Worm (Caenorhabditis elegans) whole organism, young adult: ENCODE measurements around the gene F22D3.4.
A peak's percentile ranks its signal among the peaks of the same experiment; 100 is the strongest.

Experiments
- B0336.3 ChIP-seq: fragments of 200-800 bp; sonication (Bioruptor generic); IDR thresholded peaks from 2 replicates; pipeline ENCODE4 v1.3.6; 2022; ENCODE audit warnings: missing genetic modification characterization, missing compliant biosample characterization
- F49E8.2 ChIP-seq: sonication (generic microtip); optimal IDR thresholded peaks from 3 replicates; lab custom pipeline; 2017; ENCODE audit warnings: missing genetic modification characterization, mild to moderate bottlenecking, missing compliant biosample characterization, antibody characterized with exemption, moderate library complexity; ENCODE audit not compliant: insufficient read depth
- F57A8.1 ChIP-seq: fragments of 200-800 bp; sonication (Bioruptor generic); optimal IDR thresholded peaks from 2 replicates; lab custom pipeline; 2018; ENCODE audit warnings: mild to moderate bottlenecking, missing genetic modification characterization, moderate library complexity, missing compliant biosample characterization
- Y67H2A.10 ChIP-seq: fragments of 200-800 bp; sonication (Bioruptor generic); conservative IDR thresholded peaks from 2 replicates; pipeline ENCODE4 v1.3.6; 2022; ENCODE audit warnings: missing genetic modification reagents, missing genetic modification characterization, missing compliant biosample characterization
- akir-1 ChIP-seq: fragments of 200-800 bp; sonication (Bioruptor generic); optimal IDR thresholded peaks from 2 replicates; lab custom pipeline; 2018; ENCODE audit warnings: mild to moderate bottlenecking, missing genetic modification characterization, moderate library complexity, missing compliant biosample characterization
- ama-1 ChIP-seq, 3 experiments: fragments of 150-350 bp in 1 of 3; sonication (generic microtip) in 2 of 3; optimal IDR thresholded peaks; 2 replicates each; lab custom pipeline; 2014 to 2018; ENCODE audit warnings: missing biosample characterization in 2 of 3, missing genetic modification characterization in 2 of 3, missing genetic modification reagents in 2 of 3
- athp-1 ChIP-seq: sonication (generic microtip); optimal IDR thresholded peaks from 2 replicates; lab custom pipeline; 2017; ENCODE audit warnings: mild to moderate bottlenecking, missing genetic modification characterization, missing compliant biosample characterization
- attf-5 ChIP-seq: fragments of 200-800 bp; sonication (Bioruptor generic); optimal IDR thresholded peaks from 2 replicates; lab custom pipeline; 2018; ENCODE audit warnings: mild to moderate bottlenecking, missing genetic modification characterization, missing compliant biosample characterization
- attf-6 ChIP-seq: fragments of 200-800 bp; sonication (Bioruptor generic); IDR thresholded peaks from 2 replicates; pipeline ENCODE4 v1.3.6; 2022; ENCODE audit warnings: missing genetic modification reagents, missing genetic modification characterization, missing compliant biosample characterization
- cebp-1 ChIP-seq, 2 experiments: fragments of 200-800 bp in 1 of 2; sonication (Bioruptor generic) in 1 of 2; sonication (generic microtip) in 1 of 2; IDR thresholded peaks in 1 of 2; optimal IDR thresholded peaks in 1 of 2; 2 replicates each; pipeline versions ENCODE4 v1.3.6 to Lab custom; 2017 to 2022; ENCODE audit warnings: missing compliant biosample characterization in 2 of 2, missing genetic modification characterization in 2 of 2, mild to moderate bottlenecking in 1 of 2, missing genetic modification reagents in 1 of 2, moderate library complexity in 1 of 2
- cebp-2 ChIP-seq: fragments of 200-800 bp; sonication (Bioruptor generic); IDR thresholded peaks from 2 replicates; pipeline ENCODE4 v1.3.6; 2022; ENCODE audit warnings: missing genetic modification characterization, missing compliant biosample characterization
- ceh-27 ChIP-seq: fragments of 200-800 bp; sonication (Bioruptor generic); optimal IDR thresholded peaks from 2 replicates; lab custom pipeline; 2018; ENCODE audit warnings: mild to moderate bottlenecking, missing genetic modification characterization, moderate library complexity, missing compliant biosample characterization
- ceh-40 ChIP-seq: fragments of 200-800 bp; sonication (Bioruptor generic); IDR thresholded peaks from 2 replicates; pipeline ENCODE4 v1.3.6; 2022; ENCODE audit warnings: missing genetic modification characterization, missing compliant biosample characterization
- die-1 ChIP-seq: sonication (generic microtip); optimal IDR thresholded peaks from 2 replicates; lab custom pipeline; 2016; ENCODE audit warnings: missing genotype, mild to moderate bottlenecking, missing genetic modification characterization, missing compliant biosample characterization
- dpl-1 ChIP-seq: fragments of 150-350 bp; optimal IDR thresholded peaks from 2 replicates; lab custom pipeline; 2014; ENCODE audit warnings: missing biosample characterization, missing genetic modification reagents, missing genetic modification characterization
- ekl-4 ChIP-seq: fragments of 200-800 bp; sonication (Bioruptor generic); IDR thresholded peaks from 2 replicates; pipeline ENCODE4 v1.3.6; 2022; ENCODE audit warnings: missing genetic modification reagents, missing genetic modification characterization, missing compliant biosample characterization
- hlh-26 ChIP-seq: fragments of 200-800 bp; sonication (Bioruptor generic); conservative IDR thresholded peaks from 2 replicates; pipeline ENCODE4 v1.3.6; 2022; ENCODE audit warnings: missing genetic modification reagents, missing genetic modification characterization, missing compliant biosample characterization
- hmg-1.2 ChIP-seq: fragments of 200-800 bp; sonication (Bioruptor generic); IDR thresholded peaks from 2 replicates; pipeline ENCODE4 v1.3.6; 2022; ENCODE audit warnings: missing genetic modification reagents, missing genetic modification characterization, missing compliant biosample characterization
- hsf-1 ChIP-seq: fragments of 200-800 bp; sonication (Bioruptor generic); IDR thresholded peaks from 2 replicates; pipeline ENCODE4 v1.3.6; 2022; ENCODE audit warnings: missing genetic modification reagents, missing genetic modification characterization, missing compliant biosample characterization
- lag-1 ChIP-seq: fragments of 200-800 bp; sonication (Bioruptor generic); IDR thresholded peaks from 2 replicates; pipeline ENCODE4 v1.3.6; 2022; ENCODE audit warnings: missing genetic modification reagents, missing genetic modification characterization, missing compliant biosample characterization
- lin-26 ChIP-seq: fragments of 200-800 bp; sonication (Bioruptor generic); IDR thresholded peaks from 2 replicates; pipeline ENCODE4 v1.3.6; 2022; ENCODE audit warnings: missing genetic modification reagents, missing genetic modification characterization, missing compliant biosample characterization
- madf-6 ChIP-seq: fragments of 200-800 bp; sonication (Bioruptor generic); IDR thresholded peaks from 2 replicates; pipeline ENCODE4 v1.3.6; 2022; ENCODE audit warnings: missing genetic modification reagents, missing genetic modification characterization, missing compliant biosample characterization
- mel-28 ChIP-seq: sonication (generic microtip); optimal IDR thresholded peaks from 2 replicates; lab custom pipeline; 2016; ENCODE audit warnings: borderline replicate concordance, mild to moderate bottlenecking, missing genetic modification characterization, missing compliant biosample characterization
- mes-4 ChIP-seq: sonication (generic microtip); optimal IDR thresholded peaks from 2 replicates; lab custom pipeline; 2016; ENCODE audit warnings: missing genotype, missing genetic modification characterization, missing compliant biosample characterization
- nfyb-1 ChIP-seq: fragments of 200-800 bp; sonication (Bioruptor generic); IDR thresholded peaks from 2 replicates; pipeline ENCODE4 v1.3.6; 2022; ENCODE audit warnings: missing genetic modification reagents, missing genetic modification characterization, missing compliant biosample characterization
- nhr-27 ChIP-seq: fragments of 200-800 bp; sonication (Bioruptor generic); optimal IDR thresholded peaks from 2 replicates; lab custom pipeline; 2018; ENCODE audit warnings: mild to moderate bottlenecking, missing genetic modification characterization, moderate library complexity, missing compliant biosample characterization
- nhr-80 ChIP-seq: sonication (generic microtip); optimal IDR thresholded peaks from 2 replicates; lab custom pipeline; 2016; ENCODE audit warnings: missing genetic modification characterization, missing compliant biosample characterization
- snpc-4 ChIP-seq, 5 experiments: fragments of 150-350 bp in 1 of 5; sonication (generic microtip) in 4 of 5; optimal IDR thresholded peaks; 2 replicates each; lab custom pipeline; 2014 to 2018; ENCODE audit warnings: missing genetic modification characterization in 5 of 5, missing biosample characterization in 3 of 5, antibody characterized with exemption in 2 of 5, mild to moderate bottlenecking in 2 of 5, missing compliant biosample characterization in 2 of 5, missing genotype in 2 of 5, moderate library complexity in 2 of 5, missing genetic modification reagents in 1 of 5
- tbp1 ChIP-seq: fragments of 200-800 bp; sonication (Bioruptor generic); optimal IDR thresholded peaks from 2 replicates; lab custom pipeline; 2018; ENCODE audit warnings: mild to moderate bottlenecking, missing genetic modification characterization, missing compliant biosample characterization
- tlf-1 ChIP-seq: fragments of 200-800 bp; sonication (Bioruptor generic); optimal IDR thresholded peaks from 2 replicates; lab custom pipeline; 2018; ENCODE audit warnings: mild to moderate bottlenecking, missing genetic modification characterization, missing compliant biosample characterization
- zim-3 ChIP-seq: sonication (generic microtip); optimal IDR thresholded peaks from 2 replicates; lab custom pipeline; 2017; ENCODE audit warnings: mild to moderate bottlenecking, missing genetic modification characterization, moderate library complexity, missing compliant biosample characterization
- ztf-3 ChIP-seq: fragments of 200-800 bp; sonication (Bioruptor generic); optimal IDR thresholded peaks from 2 replicates; lab custom pipeline; 2018; ENCODE audit warnings: mild to moderate bottlenecking, missing genetic modification characterization, missing compliant biosample characterization

F22D3.4 gene

DNA sequence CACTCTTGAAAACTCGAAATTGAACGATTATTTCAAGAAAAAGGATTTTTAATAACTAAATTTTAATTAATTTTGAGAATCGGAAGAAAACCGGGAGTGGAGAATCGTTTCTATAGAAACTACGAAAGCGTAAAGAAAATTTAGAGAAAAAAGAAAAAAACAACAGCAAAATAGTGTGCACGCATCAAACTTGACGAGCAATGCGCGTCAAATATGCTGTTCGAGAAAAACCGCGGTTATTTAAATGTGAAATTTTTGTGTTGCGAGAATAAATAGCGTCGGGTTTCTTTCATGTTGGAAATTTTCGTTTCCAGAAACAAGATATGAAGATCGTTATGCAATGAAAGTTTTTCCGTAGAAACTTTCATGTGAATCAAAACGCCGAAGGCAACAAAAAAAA, 46.6 kb upstream of the F22D3.4 start (continued):
- TF ChIP-seq B0336.3 (GFP tag; lab: Robert Waterston, UW), result no peak

DNA sequence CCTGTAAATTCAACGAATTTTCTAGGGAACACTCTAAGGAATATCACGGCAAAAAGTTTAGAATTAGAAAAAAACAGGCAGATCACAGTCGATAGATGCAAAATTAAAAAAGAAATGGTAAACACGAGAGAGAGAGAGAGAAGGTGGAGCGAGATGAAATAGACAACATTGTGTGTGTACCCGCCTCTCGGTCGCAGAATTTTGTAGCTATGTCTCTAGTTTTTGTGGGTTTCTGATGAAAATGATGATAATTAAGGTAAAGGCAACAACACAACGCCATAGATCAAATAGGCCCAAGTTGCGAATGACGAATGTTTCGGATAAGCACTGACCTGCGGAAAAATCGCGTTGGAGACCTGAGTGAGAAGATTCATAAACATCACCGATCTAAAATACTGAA, 46.1 kb upstream of the F22D3.4 start, which contains the start of gene sod-1:
sod-1 (minus strand) TSS at position 387 of the 400 bp plus-strand sequence.
- TF ChIP-seq hsf-1 (GFP tag; lab: Robert Waterston, UW) (no peak), madf-6 (0 out of 2 replicates have a peak, but pooled peaks have one; percentile 25), athp-1 (tag; lab: Kevin White, UChicago) (no peak), nhr-80 (peak; percentile 21), ceh-27 (GFP tag; lab: Kevin White, UChicago) (peak; percentile 11), zim-3 (tag; lab: Kevin White, UChicago) (no peak), ekl-4 (no peak), nfyb-1 (0 out of 2 replicates have a peak, but pooled peaks have one; percentile 7), attf-5 (no peak), tlf-1 (GFP tag; lab: Kevin White, UChicago) (no peak)

DNA sequence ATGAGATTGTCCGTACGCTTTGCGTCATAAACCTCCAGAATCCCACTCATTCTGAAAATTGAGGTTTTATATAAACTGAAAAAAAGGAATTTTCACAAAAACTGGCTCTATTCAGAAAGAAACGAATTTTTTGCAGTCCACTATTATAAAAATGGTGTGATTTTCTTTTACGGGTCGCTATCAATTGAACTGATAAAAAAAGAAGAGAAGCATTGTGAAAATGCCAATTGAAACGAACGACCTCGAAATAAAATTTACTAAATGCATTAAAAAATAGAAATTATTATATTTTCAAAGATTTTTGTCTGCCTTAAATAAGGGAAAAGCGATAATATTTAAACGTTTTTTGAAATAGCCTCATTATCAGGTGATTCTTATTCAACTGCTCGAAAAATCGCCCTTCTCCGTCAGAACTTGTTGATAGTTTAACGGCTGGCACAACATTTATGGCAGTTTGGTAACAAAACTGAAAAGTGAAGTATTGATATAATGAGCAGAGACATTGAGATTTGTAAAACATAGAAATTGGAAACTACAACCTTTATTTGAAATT, 44.9 kb upstream of the F22D3.4 start, which contains the start of gene art-1:
art-1 (minus strand) TSS at position 51 of the 553 bp plus-strand sequence.
- no peak for TF ChIP-seq lag-1 (GFP tag; lab: Robert Waterston, UW)
- TF ChIP-seq ama-1 (optimal IDR thresholded peaks at IDR 0.05; lab: Kevin White, UChicago), result no peak
- TF ChIP-seq ama-1 (GFP tag; optimal IDR thresholded peaks at IDR 0.05; lab: Kevin White, UChicago), result peak in 1 of 2 experiments; percentile 67
- no peak for TF ChIP-seq ztf-3 (GFP tag; lab: Kevin White, UChicago)
- peak; percentile 35 for TF ChIP-seq F49E8.2
- no peak for TF ChIP-seq attf-5
- no peak for TF ChIP-seq attf-6 (GFP tag; lab: Robert Waterston, UW)
- TF ChIP-seq hlh-26 (GFP tag; lab: Robert Waterston, UW), result no peak
- TF ChIP-seq cebp-2 (GFP tag; lab: Robert Waterston, UW), result no peak
- no peak for TF ChIP-seq dpl-1
- no peak for TF ChIP-seq F57A8.1 (GFP tag; lab: Kevin White, UChicago)
- TF ChIP-seq nfyb-1, result peak; percentile 51; the same call in 1 of the 2 replicates
- TF ChIP-seq lin-26 (GFP tag; lab: Robert Waterston, UW), result 0 out of 2 replicates have a peak, but pooled peaks have one; percentile 11
- no peak; the same call in 1 of the 2 replicates for TF ChIP-seq hmg-1.2 (GFP tag; lab: Robert Waterston, UW)
- TF ChIP-seq tbp1 (GFP tag; lab: Kevin White, UChicago), result no peak
- peak; percentile 31 for TF ChIP-seq nhr-80
- no peak for TF ChIP-seq nhr-27 (tag; lab: Kevin White, UChicago)
- TF ChIP-seq ekl-4, result no peak
- TF ChIP-seq akir-1 (GFP tag; lab: Kevin White, UChicago), result no peak
- TF ChIP-seq ceh-27 (GFP tag; lab: Kevin White, UChicago), result no peak
- TF ChIP-seq mes-4 (tag; lab: Kevin White, UChicago), result no peak
- TF ChIP-seq snpc-4 (GFP tag; optimal IDR thresholded peaks at IDR 0.05; lab: Kevin White, UChicago), result no peak
- peak in 1 of 4 experiments; percentile 35 for TF ChIP-seq snpc-4 (tag; optimal IDR thresholded peaks at IDR 0.05; lab: Kevin White, UChicago)
- no peak for TF ChIP-seq Y67H2A.10
- TF ChIP-seq ceh-40 (GFP tag; lab: Robert Waterston, UW), result no peak

DNA sequence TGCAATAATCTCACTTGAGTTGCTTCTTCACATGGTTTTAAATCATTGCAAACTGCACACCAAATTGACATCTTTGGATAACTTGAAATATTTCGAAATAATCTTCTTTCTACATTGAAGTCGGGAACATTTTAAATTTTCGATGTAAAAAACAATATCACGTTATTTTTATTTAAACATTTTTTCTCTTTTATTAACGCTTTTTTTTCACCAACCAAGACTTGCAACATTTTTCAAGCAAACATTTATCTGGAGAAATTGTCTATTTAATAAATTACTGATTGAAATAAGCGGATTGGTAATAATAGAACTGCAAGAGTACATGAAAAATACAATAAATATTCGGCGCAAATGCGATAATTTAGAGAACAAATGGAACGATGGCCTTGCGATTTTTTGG, 43.1 kb upstream of the F22D3.4 start, which contains the start of gene C15F1.5:
C15F1.5 (minus strand) TSS at position 101 of the 400 bp plus-strand sequence.
- TF ChIP-seq die-1 (tag; lab: Kevin White, UChicago) (no peak), mel-28 (tag; lab: Kevin White, UChicago) (no peak), cebp-1 (GFP tag; IDR thresholded peaks at IDR 0.05; lab: Robert Waterston, UW) (no peak), cebp-1 (tag; optimal IDR thresholded peaks at IDR 0.05; lab: Kevin White, UChicago) (peak; percentile 19)
